Worm (Caenorhabditis elegans): ENCODE measurements around the gene ZK1073.2.
A peak's percentile ranks its signal among the peaks of the same experiment; 100 is the strongest.

Gene ZK1073.2

DNA sequence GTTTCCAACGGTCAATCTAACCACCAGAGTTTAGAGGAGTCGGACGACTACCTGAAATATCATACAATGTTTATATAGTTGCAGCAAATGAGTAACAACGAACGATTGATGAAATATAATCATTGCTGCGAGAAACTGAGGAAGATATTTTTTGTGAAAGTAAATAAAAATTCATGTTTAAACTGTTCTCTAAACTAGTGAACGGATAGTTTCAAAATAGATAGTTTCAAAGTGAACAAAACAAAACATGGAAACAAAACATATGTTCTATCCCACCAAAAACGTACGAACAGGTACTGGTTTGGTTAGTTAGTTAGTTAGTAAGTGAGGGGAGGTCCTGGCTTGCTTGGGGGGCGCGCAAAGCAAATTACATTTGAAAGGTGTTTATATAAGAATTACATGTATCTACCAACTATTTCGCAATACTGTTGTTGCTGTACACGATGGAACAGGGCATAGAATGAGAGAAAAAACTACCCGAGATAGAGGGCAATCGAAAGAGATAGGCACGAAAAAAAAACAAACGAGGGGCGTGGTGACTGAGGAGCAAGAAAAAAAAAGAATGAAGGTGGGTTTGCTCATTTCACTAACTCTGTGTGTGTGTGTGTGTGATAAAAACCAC, 43.6 kb downstream of the ZK1073.2 start, which contains the start of gene F09C8.2:
F09C8.2 (minus strand) TSS at position 51 of the 622 bp plus-strand sequence.
- TF ChIP-seq fax-1 (tag; optimal IDR thresholded peaks at IDR 0.05), result no peak

DNA sequence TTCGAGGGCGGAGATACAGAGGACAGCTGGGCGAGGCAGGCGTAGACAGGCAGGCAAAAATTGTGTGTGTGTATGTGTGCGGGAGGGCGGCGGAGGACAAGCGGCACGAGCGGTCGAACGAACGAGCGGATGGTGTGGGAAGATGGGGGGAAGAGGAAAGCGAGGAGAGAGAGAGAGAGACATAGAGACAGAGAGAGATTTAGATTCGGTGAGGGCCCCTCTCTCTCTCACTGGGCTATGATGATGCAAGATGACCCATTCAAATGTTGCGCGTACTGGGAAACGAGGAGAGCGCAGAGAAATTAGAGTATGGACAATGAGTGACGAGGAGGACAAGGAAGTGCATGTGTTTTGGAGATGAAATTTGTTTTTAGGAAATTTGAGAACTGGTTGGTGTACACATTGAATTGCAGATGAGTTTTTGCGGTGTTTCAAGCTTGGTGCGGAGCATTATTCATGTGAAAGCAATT, 44.3 kb downstream of the ZK1073.2 start:
- peak; percentile 63 for TF ChIP-seq dmd-4 (tag; optimal IDR thresholded peaks at IDR 0.05; ENCODE audit: borderline replicate concordance)
- TF ChIP-seq pax-1 (tag; optimal IDR thresholded peaks at IDR 0.05), result no peak
- TF ChIP-seq ceh-2 (tag; optimal IDR thresholded peaks at IDR 0.05), result peak; percentile 66
- peak; percentile 29 for TF ChIP-seq ztf-16 (tag; optimal IDR thresholded peaks at IDR 0.05)
- TF ChIP-seq C08G9.2 (tag; optimal IDR thresholded peaks at IDR 0.05), result peak; percentile 59
- TF ChIP-seq lim-6 (tag; optimal IDR thresholded peaks at IDR 0.05), result no peak
- TF ChIP-seq sox-4 (tag; optimal IDR thresholded peaks at IDR 0.05), result peak; percentile 65
- peak; percentile 52 for TF ChIP-seq T23F11.4 (GFP tag; optimal IDR thresholded peaks at IDR 0.05)
- no peak for TF ChIP-seq K02D7.2 (tag; optimal IDR thresholded peaks at IDR 0.05)
- TF ChIP-seq pat-9 (tag; optimal IDR thresholded peaks at IDR 0.05), result peak; percentile 57
- no peak for TF ChIP-seq zip-5 (tag; optimal IDR thresholded peaks at IDR 0.05)
- no peak for TF ChIP-seq ttx-3 (tag; optimal IDR thresholded peaks at IDR 0.05)
- TF ChIP-seq K09A11.1 (tag; optimal IDR thresholded peaks at IDR 0.05; ENCODE audit: insufficient read depth), result no peak
- TF ChIP-seq lin-11 (tag; optimal IDR thresholded peaks at IDR 0.05), result no peak
- peak; percentile 38 for TF ChIP-seq tbx-7 (tag; optimal IDR thresholded peaks at IDR 0.05)
- peak; percentile 26 for TF ChIP-seq che-1 (tag; optimal IDR thresholded peaks at IDR 0.05)
- peak; percentile 36 for TF ChIP-seq nhr-232 (tag; optimal IDR thresholded peaks at IDR 0.05)
- TF ChIP-seq unc-86 (tag; optimal IDR thresholded peaks at IDR 0.05), result no peak
- peak; percentile 30 for TF ChIP-seq ceh-48 (tag; optimal IDR thresholded peaks at IDR 0.05)
- TF ChIP-seq ceh-9 (tag; optimal IDR thresholded peaks at IDR 0.05), result no peak
- no peak for TF ChIP-seq Y22D7AL.16 (tag; optimal IDR thresholded peaks at IDR 0.05)
- no peak for TF ChIP-seq elt-4 (tag; optimal IDR thresholded peaks at IDR 0.05)
- peak; percentile 65 for TF ChIP-seq hlh-6 (tag; optimal IDR thresholded peaks at IDR 0.05)
- TF ChIP-seq unc-55 (GFP tag; optimal IDR thresholded peaks at IDR 0.05), result peak; percentile 89
- TF ChIP-seq sdc-2 (tag; optimal IDR thresholded peaks at IDR 0.05), result peak; percentile 90
- peak; percentile 71 for TF ChIP-seq pag-3 (tag; optimal IDR thresholded peaks at IDR 0.05; ENCODE audit: borderline replicate concordance)
- peak; percentile 77 for TF ChIP-seq F13H6.1 (tag; optimal IDR thresholded peaks at IDR 0.05)
- 0 out of 2 replicates have a peak, but pooled peaks have one; percentile 11 for TF ChIP-seq ceh-45 (GFP tag; IDR thresholded peaks at IDR 0.05)
- peak; percentile 60 for TF ChIP-seq ets-4 (tag; optimal IDR thresholded peaks at IDR 0.05)
- TF ChIP-seq unc-42 (tag; optimal IDR thresholded peaks at IDR 0.05), result peak; percentile 91
- TF ChIP-seq ceh-22 (tag; optimal IDR thresholded peaks at IDR 0.05), result peak; percentile 60
- TF ChIP-seq eyg-1 (tag; optimal IDR thresholded peaks at IDR 0.05), result peak; percentile 61
- peak; percentile 95 for TF ChIP-seq ref-2 (tag; optimal IDR thresholded peaks at IDR 0.05)
- TF ChIP-seq nfya-1 (tag; optimal IDR thresholded peaks at IDR 0.05), result peak; percentile 85
- TF ChIP-seq mec-3 (tag; optimal IDR thresholded peaks at IDR 0.05; ENCODE audit: borderline replicate concordance), result no peak
- TF ChIP-seq madf-2 (tag; optimal IDR thresholded peaks at IDR 0.05), result peak; percentile 10
- TF ChIP-seq pha-2 (tag; optimal IDR thresholded peaks at IDR 0.05), result peak; percentile 71
- TF ChIP-seq hlh-30 (tag; optimal IDR thresholded peaks at IDR 0.05; ENCODE audit: insufficient read depth), result peak; percentile 86
- peak; percentile 72 for TF ChIP-seq pros-1 (tag; optimal IDR thresholded peaks at IDR 0.05)
- TF ChIP-seq gmeb-2 (tag; optimal IDR thresholded peaks at IDR 0.05), result no peak
- peak; percentile 89 for TF ChIP-seq ceh-18 (tag; optimal IDR thresholded peaks at IDR 0.05)
- peak; percentile 60 for TF ChIP-seq fkh-6 (tag; optimal IDR thresholded peaks at IDR 0.05)
- TF ChIP-seq sox-2 (GFP tag; IDR thresholded peaks at IDR 0.05), result peak; percentile 58
- TF ChIP-seq ceh-30 (tag; optimal IDR thresholded peaks at IDR 0.05), result peak; percentile 64
- TF ChIP-seq ama-1 (optimal IDR thresholded peaks at IDR 0.05), result no peak
- no peak for TF ChIP-seq ceh-24 (tag; optimal IDR thresholded peaks at IDR 0.05)
- TF ChIP-seq ceh-34 (tag; optimal IDR thresholded peaks at IDR 0.05), result peak; percentile 98
- peak; percentile 82 for TF ChIP-seq syd-9 (tag; optimal IDR thresholded peaks at IDR 0.05)
- TF ChIP-seq ceh-14 (tag; optimal IDR thresholded peaks at IDR 0.05), result peak; percentile 80
